Fruit fly (Drosophila melanogaster) whole organism: ENCODE measurements around the gene CG11951.

Experiments
- CG8478 ChIP-seq: fragments of >200 bp; optimal IDR thresholded peaks from 2 replicates; lab custom pipeline; 2018; ENCODE audit warnings: inconsistent platforms
- Dll ChIP-seq: fragments of >200 bp; optimal IDR thresholded peaks from 2 replicates; lab custom pipeline; 2017
- psq ChIP-seq: fragments of >200 bp; optimal IDR thresholded peaks from 2 replicates; lab custom pipeline; 2017

DNA sequence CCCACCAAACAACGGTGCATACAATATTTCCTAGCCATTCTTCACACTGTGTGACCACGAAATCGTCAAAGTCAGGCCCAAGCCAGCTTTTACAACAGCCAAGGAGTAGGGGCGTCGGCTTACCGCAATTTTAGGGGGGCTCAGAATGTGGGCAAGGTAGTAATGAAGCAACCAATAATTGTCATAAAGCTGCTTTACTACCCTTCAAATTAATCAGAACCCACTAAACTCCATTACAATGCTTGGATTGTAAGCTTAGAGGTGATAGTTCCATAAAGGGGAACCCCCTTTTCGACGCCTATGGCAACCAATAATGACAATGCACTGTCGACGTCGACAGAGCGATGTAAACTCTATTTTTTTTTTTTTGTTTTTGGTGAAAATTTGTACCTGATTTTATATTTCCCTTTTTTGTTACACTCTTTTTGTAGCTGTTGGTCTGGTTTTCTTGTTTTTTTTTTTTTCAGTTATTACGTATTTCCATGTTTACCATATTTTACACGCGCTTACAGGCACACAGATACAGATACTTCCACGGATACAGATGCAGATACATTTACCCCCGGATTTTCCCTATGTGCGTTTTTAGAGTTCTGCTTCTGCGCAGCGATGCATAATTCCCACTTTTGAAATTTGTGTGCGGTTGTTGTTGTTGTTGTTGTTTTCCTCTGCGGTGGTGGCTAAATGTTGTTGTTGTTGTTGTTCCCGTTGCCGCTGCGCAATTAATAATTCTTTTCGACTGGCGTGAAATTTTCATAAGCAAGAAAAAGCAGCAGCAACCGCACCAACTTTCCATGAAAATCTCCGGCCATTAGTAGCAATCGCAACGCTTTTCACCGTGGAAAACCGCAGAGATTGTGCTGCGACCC lies 33.7 kb downstream of the CG11951 start:
- TF ChIP-seq Dll (lab: Kevin White, UChicago), result no peak
- TF ChIP-seq CG8478 (lab: Kevin White, UChicago), result no peak
- TF ChIP-seq psq (lab: Kevin White, UChicago), result no peak
